Fruit fly (Drosophila melanogaster) whole organism, adult: Measurements from ENCODE around the gene CG12605.

Experiments used
- CG11617 ChIP-seq: fragments of 200-800 bp; sonication (Bioruptor generic); optimal IDR thresholded peaks from 2 replicates; lab custom pipeline; 2017; ENCODE audit warnings: mild to moderate bottlenecking, missing biosample characterization, missing genetic modification reagents, missing genetic modification characterization
- CG12768 ChIP-seq: fragments of 200-800 bp; sonication (Bioruptor generic); optimal IDR thresholded peaks from 2 replicates; lab custom pipeline; 2017; ENCODE audit warnings: missing biosample characterization, missing genetic modification characterization, mild to moderate bottlenecking, moderate library complexity, missing genetic modification reagents
- CG14711 ChIP-seq: fragments of 200-800 bp; sonication (Bioruptor generic); optimal IDR thresholded peaks from 2 replicates; lab custom pipeline; 2018; ENCODE audit warnings: missing biosample characterization, mild to moderate bottlenecking, missing genetic modification characterization, moderate library complexity
- CG1620 ChIP-seq: fragments of 200-800 bp; sonication (Bioruptor generic); optimal IDR thresholded peaks from 2 replicates; lab custom pipeline; 2016; ENCODE audit warnings: missing biosample characterization, missing genetic modification characterization
- CG33017 ChIP-seq: fragments of 200-800 bp; sonication (Bioruptor generic); optimal IDR thresholded peaks from 2 replicates; lab custom pipeline; 2018; ENCODE audit warnings: missing biosample characterization, mild to moderate bottlenecking, missing genetic modification characterization, moderate library complexity
- CG5204 ChIP-seq: fragments of 200-800 bp; sonication (Bioruptor generic); optimal IDR thresholded peaks from 2 replicates; lab custom pipeline; 2016; ENCODE audit warnings: missing biosample characterization, missing genetic modification characterization
- CG7045 ChIP-seq: fragments of 200-800 bp; sonication (Bioruptor generic); optimal IDR thresholded peaks from 2 replicates; lab custom pipeline; 2017; ENCODE audit warnings: missing biosample characterization, mild to moderate bottlenecking, missing genetic modification characterization
- CG7101 ChIP-seq: fragments of 200-800 bp; sonication (Bioruptor generic); optimal IDR thresholded peaks from 2 replicates; lab custom pipeline; 2018; ENCODE audit warnings: missing biosample characterization, mild to moderate bottlenecking, missing genetic modification characterization, moderate library complexity
- Clk ChIP-seq: fragments of 200-800 bp; sonication (Bioruptor generic); optimal IDR thresholded peaks from 2 replicates; lab custom pipeline; 2017; ENCODE audit warnings: missing biosample characterization, missing genetic modification characterization
- Crg-1 ChIP-seq: fragments of 200-800 bp; sonication (Bioruptor generic); optimal IDR thresholded peaks from 2 replicates; lab custom pipeline; 2016; ENCODE audit warnings: missing biosample characterization, missing genetic modification characterization
- Hr96 ChIP-seq: fragments of 200-800 bp; sonication (Bioruptor generic); optimal IDR thresholded peaks from 2 replicates; lab custom pipeline; 2016; ENCODE audit warnings: missing biosample characterization, missing genetic modification characterization
- Mnt ChIP-seq: fragments of 200-800 bp; sonication (Bioruptor generic); optimal IDR thresholded peaks from 2 replicates; lab custom pipeline; 2016; ENCODE audit warnings: missing biosample characterization, mild to moderate bottlenecking, missing genetic modification characterization
- bab1 ChIP-seq: fragments of 200-800 bp; sonication (Bioruptor generic); optimal IDR thresholded peaks from 3 replicates; lab custom pipeline; 2019; ENCODE audit warnings: missing biosample characterization, mild to moderate bottlenecking, missing genetic modification characterization, moderate library complexity
- cic ChIP-seq: fragments of 200-800 bp; sonication (Bioruptor generic); optimal IDR thresholded peaks from 2 replicates; lab custom pipeline; 2017; ENCODE audit warnings: missing biosample characterization, mild to moderate bottlenecking, missing genetic modification characterization, moderate library complexity
- cnc ChIP-seq, 2 experiments: fragments of >200 bp; optimal IDR thresholded peaks; 2 replicates each; lab custom pipeline; 2017
- kay ChIP-seq: fragments of 200-800 bp; sonication (Bioruptor generic); peaks from one replicate; lab custom pipeline; 2016; ENCODE audit warnings: missing biosample characterization, missing genetic modification characterization, borderline replicate concordance
- ovo ChIP-seq: fragments of 200-800 bp; sonication (Bioruptor generic); optimal IDR thresholded peaks from 2 replicates; lab custom pipeline; 2016; ENCODE audit warnings: missing biosample characterization, missing genetic modification characterization
- pad ChIP-seq: fragments of 200-800 bp; sonication (Bioruptor generic); optimal IDR thresholded peaks from 3 replicates; lab custom pipeline; 2017; ENCODE audit warnings: missing biosample characterization, missing genetic modification characterization, mild to moderate bottlenecking, moderate library complexity, missing genetic modification reagents
- tj ChIP-seq: fragments of 200-800 bp; sonication (Bioruptor generic); optimal IDR thresholded peaks from 3 replicates; lab custom pipeline; 2017; ENCODE audit warnings: missing biosample characterization, mild to moderate bottlenecking, missing genetic modification characterization, moderate library complexity
- toe ChIP-seq: fragments of 200-800 bp; sonication (Bioruptor generic); optimal IDR thresholded peaks from 2 replicates; lab custom pipeline; 2016; ENCODE audit warnings: missing biosample characterization, missing genetic modification characterization

The CG12605 gene

dm6 chr3L:3964671-3965070 lies at the start of gene CG12605:
CG12605 (minus strand) TSS chr3L:3964771.
- TF ChIP-seq tj (GFP tag; lab: Kevin White, UChicago) (no peak), CG11617 (GFP tag; lab: Kevin White, UChicago) (no peak), CG33017 (tag; lab: Kevin White, UChicago) (no peak), CG5204 (GFP tag; lab: Kevin White, UChicago) (no peak), Clk (GFP tag; lab: Kevin White, UChicago) (no peak), CG14711 (tag; lab: Kevin White, UChicago) (no peak), CG1620 (GFP tag; lab: Kevin White, UChicago) (no peak), bab1 (GFP tag; lab: Kevin White, UChicago) (no peak), CG12768 (GFP tag; lab: Kevin White, UChicago) (no peak), ovo (GFP tag; lab: Kevin White, UChicago) (no peak), cic (GFP tag; lab: Kevin White, UChicago) (no peak), CG7101 (tag; lab: Kevin White, UChicago) (no peak), kay (GFP tag; lab: Kevin White, UChicago) (no peak), toe (GFP tag; lab: Kevin White, UChicago) (no peak), Hr96 (GFP tag; lab: Kevin White, UChicago) (no peak), CG7045 (no peak), pad (no peak), cnc (optimal IDR thresholded peaks at IDR 0.05; lab: Kevin White, UChicago) (no peak), Mnt (no peak)

dm6 chr3L:4014349-4014748 lies 49.8 kb upstream of the CG12605 start:
- TF ChIP-seq cnc (optimal IDR thresholded peaks at IDR 0.05; lab: Kevin White, UChicago) (no peak), CG7045 (no peak), Hr96 (GFP tag; lab: Kevin White, UChicago) (no peak), CG14711 (tag; lab: Kevin White, UChicago) (no peak), CG12768 (GFP tag; lab: Kevin White, UChicago) (no peak), Mnt (no peak), CG7101 (tag; lab: Kevin White, UChicago) (no peak), ovo (GFP tag; lab: Kevin White, UChicago) (no peak), Crg-1 (GFP tag; lab: Kevin White, UChicago) (no peak), CG5204 (GFP tag; lab: Kevin White, UChicago) (no peak), kay (GFP tag; lab: Kevin White, UChicago) (no peak), Clk (GFP tag; lab: Kevin White, UChicago) (no peak), CG1620 (GFP tag; lab: Kevin White, UChicago) (no peak), CG11617 (GFP tag; lab: Kevin White, UChicago) (no peak), cic (GFP tag; lab: Kevin White, UChicago) (no peak), CG33017 (tag; lab: Kevin White, UChicago) (no peak), tj (GFP tag; lab: Kevin White, UChicago) (no peak), toe (GFP tag; lab: Kevin White, UChicago) (no peak)

- TF ChIP-seq pad (no peak), Crg-1 (GFP tag; lab: Kevin White, UChicago) (no peak), cnc (optimal IDR thresholded peaks at IDR 0.05; lab: Kevin White, UChicago) (no peak), CG5204 (GFP tag; lab: Kevin White, UChicago) (no peak), CG1620 (GFP tag; lab: Kevin White, UChicago) (no peak), CG7101 (tag; lab: Kevin White, UChicago) (no peak)
These were observed 45.6 kb upstream of the CG12605 start for dm6 chr3L:4010122-4010521.

dm6 chr3L:4007256-4007655 lies 42.7 kb upstream of the CG12605 start:
- no peak for TF ChIP-seq CG11617 (GFP tag; lab: Kevin White, UChicago)

- no peak for TF ChIP-seq CG7101 (tag; lab: Kevin White, UChicago)
- TF ChIP-seq CG1620 (GFP tag; lab: Kevin White, UChicago): no peak
- no peak for TF ChIP-seq CG7045
- TF ChIP-seq cic (GFP tag; lab: Kevin White, UChicago): no peak
- TF ChIP-seq Mnt: no peak
- no peak for TF ChIP-seq Crg-1 (GFP tag; lab: Kevin White, UChicago)
- no peak for TF ChIP-seq tj (GFP tag; lab: Kevin White, UChicago)
These were observed 38.7 kb upstream of the CG12605 start, which contains the start of gene CG14985 for dm6 chr3L:4003316-4003715. CG14985 (plus strand) TSS chr3L:4003474.

dm6 chr3L:4001500-4001899 lies 36.9 kb upstream of the CG12605 start:
- TF ChIP-seq tj (GFP tag; lab: Kevin White, UChicago): no peak
- no peak for TF ChIP-seq bab1 (GFP tag; lab: Kevin White, UChicago)
- TF ChIP-seq Mnt: no peak
- no peak for TF ChIP-seq CG14711 (tag; lab: Kevin White, UChicago)
- TF ChIP-seq Hr96 (GFP tag; lab: Kevin White, UChicago): no peak
- no peak for TF ChIP-seq cnc (optimal IDR thresholded peaks at IDR 0.05; lab: Kevin White, UChicago)
- TF ChIP-seq toe (GFP tag; lab: Kevin White, UChicago): no peak
- no peak for TF ChIP-seq pad
- TF ChIP-seq Clk (GFP tag; lab: Kevin White, UChicago): no peak
- TF ChIP-seq ovo (GFP tag; lab: Kevin White, UChicago): no peak
- TF ChIP-seq CG7101 (tag; lab: Kevin White, UChicago): no peak
- TF ChIP-seq kay (GFP tag; lab: Kevin White, UChicago): no peak
- TF ChIP-seq CG33017 (tag; lab: Kevin White, UChicago): no peak
- no peak for TF ChIP-seq Crg-1 (GFP tag; lab: Kevin White, UChicago)
- TF ChIP-seq cic (GFP tag; lab: Kevin White, UChicago): no peak
- TF ChIP-seq CG12768 (GFP tag; lab: Kevin White, UChicago): no peak
- no peak for TF ChIP-seq CG1620 (GFP tag; lab: Kevin White, UChicago)
- TF ChIP-seq CG11617 (GFP tag; lab: Kevin White, UChicago): no peak
